Worm (Caenorhabditis elegans): Measurements from ENCODE around the gene C50C3.19.

DNA sequence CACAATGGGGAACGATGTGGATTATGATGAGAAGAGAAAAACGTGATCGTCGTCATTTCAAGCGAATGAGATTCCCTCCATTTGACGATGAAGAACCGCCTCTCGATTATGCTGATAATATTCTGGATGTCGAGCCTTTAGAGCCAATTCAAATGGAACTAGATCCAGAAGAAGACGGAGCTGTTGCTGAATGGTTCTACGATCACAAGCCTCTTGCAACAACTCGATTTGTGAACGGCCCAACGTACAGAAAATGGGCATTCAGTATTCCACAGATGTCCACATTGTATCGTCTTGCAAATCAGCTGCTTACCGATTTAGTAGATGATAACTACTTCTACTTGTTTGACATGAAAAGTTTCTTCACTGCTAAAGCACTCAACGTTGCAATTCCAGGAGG is 25.8 kb upstream of the C50C3.19 start:
- TF ChIP-seq him-1 (tag; optimal IDR thresholded peaks at IDR 0.05), result no peak
- TF ChIP-seq dao-5 (tag; optimal IDR thresholded peaks at IDR 0.05), result no peak
